Worm (Caenorhabditis elegans): ENCODE measurements around the gene bpnt-1.

bpnt-1 gene

DNA sequence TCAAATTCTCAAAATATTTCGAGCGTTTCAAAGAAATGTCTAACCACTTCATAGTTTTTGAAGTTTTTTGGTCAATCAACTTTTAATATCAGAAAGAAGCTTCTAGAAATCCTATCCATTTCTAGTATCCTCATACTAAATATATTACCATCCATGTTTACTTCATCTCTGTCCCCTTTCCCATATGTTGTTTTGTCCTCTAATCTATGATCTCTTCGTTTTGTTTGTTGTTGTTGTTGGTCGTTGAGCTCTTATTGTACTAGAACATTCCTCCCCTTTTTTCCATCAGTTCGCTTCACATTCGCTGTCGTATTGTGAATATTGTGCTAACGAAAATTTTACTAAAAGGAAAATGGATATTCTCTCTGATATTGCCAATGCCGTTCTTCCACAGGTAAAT is 2.7 kb upstream of the bpnt-1 start, which contains the start of gene sod-5:
TSS of gene sod-5 (plus strand) at position 301 of the 400 bp plus-strand sequence.
- TF ChIP-seq gmeb-1 (tag; optimal IDR thresholded peaks at IDR 0.05) (no peak), F13H6.1 (tag; optimal IDR thresholded peaks at IDR 0.05) (no peak), nhr-129 (tag; optimal IDR thresholded peaks at IDR 0.05) (no peak), ztf-1 (GFP tag; conservative IDR thresholded peaks at IDR 0.05) (no peak), unc-62 (GFP tag; optimal IDR thresholded peaks at IDR 0.05) (no peak), nhr-23 (tag; optimal IDR thresholded peaks at IDR 0.05) (no peak), ZK546.5 (tag; optimal IDR thresholded peaks at IDR 0.05) (no peak), egl-27 (tag; optimal IDR thresholded peaks at IDR 0.05) (no peak), fos-1 (tag; optimal IDR thresholded peaks at IDR 0.05) (no peak)

DNA sequence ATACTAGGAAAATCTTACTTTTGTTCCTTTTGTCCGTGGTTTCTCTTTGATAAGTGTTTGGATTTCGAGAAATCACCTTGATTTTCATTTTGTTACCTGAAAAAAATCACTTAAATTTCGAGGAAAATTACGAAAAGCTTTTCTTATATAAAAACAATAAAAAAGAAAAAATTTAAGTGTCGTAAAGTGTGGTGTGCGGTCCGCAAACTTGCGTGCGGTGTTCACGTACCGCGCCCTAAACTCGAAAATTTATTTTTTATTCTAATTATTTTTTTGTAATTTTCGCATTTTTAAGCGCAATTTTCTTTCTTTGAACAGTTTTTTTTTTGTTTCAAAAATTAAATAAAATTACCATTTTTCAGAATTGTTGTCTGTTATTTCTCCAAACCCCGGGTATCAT is 4.8 kb downstream of the bpnt-1 start, which contains the start of the genes dcaf-13 and toe-1:
TSS of gene dcaf-13 (minus strand) at position 96 of the 400 bp plus-strand sequence.
TSS of gene toe-1 (plus strand) at position 361 of the 400 bp plus-strand sequence.
- TF ChIP-seq nhr-10 (tag; optimal IDR thresholded peaks at IDR 0.05) (no peak), mdl-1 (tag; optimal IDR thresholded peaks at IDR 0.05) (no peak), ZK546.5 (tag; optimal IDR thresholded peaks at IDR 0.05) (no peak), gmeb-1 (tag; optimal IDR thresholded peaks at IDR 0.05) (peak; percentile 26)

DNA sequence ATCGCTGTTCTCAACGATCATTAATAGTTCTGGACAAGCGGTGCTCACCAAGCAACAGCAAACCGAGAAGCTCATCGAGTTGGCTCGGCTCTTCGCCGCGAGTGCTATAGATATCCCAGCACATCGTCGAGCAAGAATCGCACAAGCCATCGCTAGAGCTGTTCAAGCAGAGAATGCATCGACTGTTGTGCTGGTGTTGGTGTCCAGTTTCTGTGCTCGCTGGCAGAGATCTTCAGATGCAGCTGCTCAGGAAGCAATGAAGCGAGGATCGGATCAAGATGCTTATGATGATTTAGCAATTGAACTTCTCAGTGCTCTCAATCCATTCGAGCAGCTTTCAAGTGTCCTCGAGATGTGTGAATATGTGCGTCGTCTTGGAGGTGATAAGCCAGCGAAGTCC is 8.1 kb downstream of the bpnt-1 start:
- TF ChIP-seq elt-3 (tag; optimal IDR thresholded peaks at IDR 0.05) = no peak
- no peak for TF ChIP-seq zag-1 (tag; optimal IDR thresholded peaks at IDR 0.05)
- no peak for TF ChIP-seq elt-1 (tag; optimal IDR thresholded peaks at IDR 0.05)
- no peak for TF ChIP-seq R02D3.7 (tag; optimal IDR thresholded peaks at IDR 0.05)
- TF ChIP-seq peb-1 (tag; optimal IDR thresholded peaks at IDR 0.05) = no peak
- TF ChIP-seq dmd-4 (tag; optimal IDR thresholded peaks at IDR 0.05) = no peak
- no peak for TF ChIP-seq nhr-10 (tag; optimal IDR thresholded peaks at IDR 0.05)
- TF ChIP-seq ztf-4 (tag; optimal IDR thresholded peaks at IDR 0.05) = no peak
- TF ChIP-seq ztf-11 (tag; optimal IDR thresholded peaks at IDR 0.05) = no peak
- TF ChIP-seq sma-3 (GFP tag; optimal IDR thresholded peaks at IDR 0.05) = no peak
- no peak for TF ChIP-seq nhr-77 (tag; optimal IDR thresholded peaks at IDR 0.05)
- TF ChIP-seq sem-4 (tag; optimal IDR thresholded peaks at IDR 0.05) = no peak
- TF ChIP-seq sma-9 (GFP tag; optimal IDR thresholded peaks at IDR 0.05) = no peak
- TF ChIP-seq sma-9 (tag; optimal IDR thresholded peaks at IDR 0.05) = no peak
- no peak for TF ChIP-seq lsy-2 (tag; optimal IDR thresholded peaks at IDR 0.05)

DNA sequence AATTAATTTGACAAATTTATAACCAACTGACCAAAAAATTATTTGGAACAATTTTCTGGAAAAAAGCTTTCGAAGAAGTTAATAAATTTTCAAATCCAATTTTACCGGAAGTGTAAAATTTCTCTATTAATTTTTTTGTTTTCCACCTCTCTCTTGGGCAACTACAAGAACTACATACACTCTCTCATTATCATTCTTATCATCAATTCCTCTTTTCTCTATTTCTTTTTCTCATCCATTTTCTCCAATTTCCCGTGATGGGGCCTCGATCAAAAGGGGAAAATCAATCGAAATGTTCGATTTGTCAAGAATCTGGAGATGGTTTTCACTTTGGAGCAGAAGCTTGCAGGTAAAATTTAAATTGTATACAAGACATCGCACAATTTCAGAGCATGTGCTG is 13.1 kb downstream of the bpnt-1 start, which contains the start of gene nhr-109:
TSS of gene nhr-109 (plus strand) at position 222 of the 400 bp plus-strand sequence.
- peak; percentile 42 for TF ChIP-seq fos-1 (tag; optimal IDR thresholded peaks at IDR 0.05)
- TF ChIP-seq zag-1 (tag; optimal IDR thresholded peaks at IDR 0.05) = no peak
- no peak for TF ChIP-seq lin-13 (GFP tag; optimal IDR thresholded peaks at IDR 0.05)
- no peak for TF ChIP-seq F13H6.1 (tag; optimal IDR thresholded peaks at IDR 0.05)
- TF ChIP-seq gmeb-1 (tag; optimal IDR thresholded peaks at IDR 0.05) = peak; percentile 12
- no peak for TF ChIP-seq aly-2 (tag; optimal IDR thresholded peaks at IDR 0.05)
- peak; percentile 3 for TF ChIP-seq ama-1 (optimal IDR thresholded peaks at IDR 0.05)
- TF ChIP-seq ceh-16 (tag; optimal IDR thresholded peaks at IDR 0.05) = no peak

DNA sequence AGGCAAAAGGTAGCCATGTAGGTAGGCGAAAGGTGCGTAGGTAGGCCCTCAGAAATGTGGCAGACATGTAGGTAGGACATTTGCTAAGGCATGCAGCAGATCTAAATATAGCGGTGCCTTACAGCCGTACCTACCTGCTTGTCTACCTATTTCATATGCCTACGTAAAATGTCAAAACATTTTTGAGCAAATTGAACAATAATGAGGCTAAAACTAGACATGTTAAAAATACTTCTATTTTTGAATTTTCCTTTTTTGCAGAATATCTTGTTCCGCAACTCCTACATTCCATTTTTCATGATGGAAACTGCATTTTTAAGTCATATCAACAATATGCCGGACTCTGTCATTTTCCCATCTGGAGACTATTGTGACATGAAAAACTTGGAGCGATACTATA is 14.2 kb downstream of the bpnt-1 start:
- TF ChIP-seq nhr-10 (tag; optimal IDR thresholded peaks at IDR 0.05) (no peak), mab-5 (tag; optimal IDR thresholded peaks at IDR 0.05) (no peak), alr-1 (tag; optimal IDR thresholded peaks at IDR 0.05) (no peak), nhr-25 (tag; optimal IDR thresholded peaks at IDR 0.05) (no peak), ceh-82 (tag; optimal IDR thresholded peaks at IDR 0.05) (no peak), nhr-11 (tag; optimal IDR thresholded peaks at IDR 0.05) (no peak), ceh-16 (tag; optimal IDR thresholded peaks at IDR 0.05) (no peak), peb-1 (tag; optimal IDR thresholded peaks at IDR 0.05) (no peak)

DNA sequence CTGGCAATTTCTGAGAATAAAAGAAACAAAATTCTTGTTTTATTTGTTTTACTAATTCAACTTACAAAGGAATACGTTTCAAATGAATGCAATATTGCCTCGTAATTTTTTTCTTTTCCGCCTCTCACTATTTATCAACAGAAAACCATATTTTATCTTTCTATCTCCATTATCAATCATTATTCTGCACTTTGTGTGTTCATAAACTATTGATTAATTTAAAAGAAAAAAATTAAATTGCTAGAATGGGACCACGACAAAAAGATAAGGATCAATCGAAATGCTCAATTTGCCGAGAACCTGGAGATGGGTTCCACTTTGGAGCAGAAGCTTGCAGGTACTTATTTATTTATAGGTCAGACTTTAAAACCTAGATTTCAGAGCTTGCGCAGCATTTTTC is 15.1 kb downstream of the bpnt-1 start, which contains the start of gene nhr-273:
TSS of gene nhr-273 (plus strand) at position 167 of the 400 bp plus-strand sequence.
- TF ChIP-seq F13H6.1 (tag; optimal IDR thresholded peaks at IDR 0.05) (no peak), sma-3 (GFP tag; optimal IDR thresholded peaks at IDR 0.05) (peak; percentile 7), fos-1 (tag; optimal IDR thresholded peaks at IDR 0.05) (peak; percentile 2), crh-2 (tag; optimal IDR thresholded peaks at IDR 0.05) (peak; percentile 1)
